Fruit fly (Drosophila melanogaster) whole organism, prepupa: ENCODE measurements around the gene ppk20.
A peak's percentile ranks its signal among the peaks of the same experiment; 100 is the strongest.

Experiments used
- Blimp-1 ChIP-seq: fragments of 200-800 bp; sonication (Bioruptor generic); optimal IDR thresholded peaks from 3 replicates; lab custom pipeline; 2017; ENCODE audit warnings: missing biosample characterization, missing genetic modification characterization, mild to moderate bottlenecking, moderate library complexity, missing genetic modification reagents
- CG10631 ChIP-seq: fragments of 200-800 bp; sonication (Bioruptor generic); optimal IDR thresholded peaks from 2 replicates; lab custom pipeline; 2016; ENCODE audit warnings: missing biosample characterization, missing genetic modification characterization
- CG10669 ChIP-seq: fragments of 200-800 bp; sonication (Bioruptor generic); optimal IDR thresholded peaks from 3 replicates; lab custom pipeline; 2018; ENCODE audit warnings: missing biosample characterization, mild to moderate bottlenecking, missing genetic modification characterization, moderate library complexity
- CG11294 ChIP-seq: fragments of 200-800 bp; sonication (Bioruptor generic); IDR thresholded peaks from 2 replicates; pipeline ENCODE4 v1.3.6; 2022; ENCODE audit warnings: missing biosample characterization, missing genetic modification characterization
- CG11762 ChIP-seq: fragments of 200-800 bp; sonication (Bioruptor generic); optimal IDR thresholded peaks from 3 replicates; lab custom pipeline; 2016; ENCODE audit warnings: missing biosample characterization, missing genetic modification characterization; ENCODE audit not compliant: insufficient read depth
- CG15336 ChIP-seq: fragments of 200-800 bp; sonication (Bioruptor generic); IDR thresholded peaks from 2 replicates; pipeline ENCODE4 v1.3.6; 2022; ENCODE audit warnings: missing biosample characterization, missing genetic modification characterization
- CG1621 ChIP-seq: fragments of 200-800 bp; sonication (Bioruptor generic); optimal IDR thresholded peaks from 3 replicates; lab custom pipeline; 2018; ENCODE audit warnings: missing biosample characterization, mild to moderate bottlenecking, missing genetic modification characterization
- CG16779 ChIP-seq: fragments of 200-800 bp; sonication (Bioruptor generic); optimal IDR thresholded peaks from 3 replicates; lab custom pipeline; 2017; ENCODE audit warnings: missing biosample characterization, mild to moderate bottlenecking, missing genetic modification characterization
- CG3032 ChIP-seq: fragments of 200-800 bp; optimal IDR thresholded peaks from 2 replicates; lab custom pipeline; 2019; ENCODE audit warnings: missing biosample characterization, mild to moderate bottlenecking, missing genetic modification characterization, moderate library complexity
- CG31627 ChIP-seq: fragments of 200-800 bp; sonication (Bioruptor generic); optimal IDR thresholded peaks from 3 replicates; lab custom pipeline; 2016; ENCODE audit warnings: missing biosample characterization, missing genetic modification characterization
- CG32006 ChIP-seq: fragments of 200-800 bp; sonication (Bioruptor generic); optimal IDR thresholded peaks from 3 replicates; lab custom pipeline; 2017; ENCODE audit warnings: missing biosample characterization, mild to moderate bottlenecking, missing genetic modification characterization
- CG34406 ChIP-seq: fragments of 200-800 bp; sonication (Bioruptor generic); optimal IDR thresholded peaks from 3 replicates; lab custom pipeline; 2016; ENCODE audit warnings: missing biosample characterization, missing genetic modification characterization
- CG3919 ChIP-seq: fragments of 200-800 bp; sonication (Bioruptor generic); optimal IDR thresholded peaks from 3 replicates; lab custom pipeline; 2016; ENCODE audit warnings: missing biosample characterization, missing genetic modification characterization
- CG4318 ChIP-seq: fragments of 200-800 bp; sonication (Bioruptor generic); optimal IDR thresholded peaks from 3 replicates; lab custom pipeline; 2017; ENCODE audit warnings: missing biosample characterization, mild to moderate bottlenecking, missing genetic modification characterization
- CG6163 ChIP-seq: fragments of 200-800 bp; sonication (Bioruptor generic); IDR thresholded peaks from 3 replicates; pipeline ENCODE4 v1.3.6; 2022; ENCODE audit warnings: missing biosample characterization, missing genetic modification characterization
- CG6792 ChIP-seq: fragments of 200-800 bp; sonication (Bioruptor generic); optimal IDR thresholded peaks from 3 replicates; lab custom pipeline; 2016; ENCODE audit warnings: missing biosample characterization, missing genetic modification characterization
- CG6808 ChIP-seq: fragments of 200-800 bp; sonication (Bioruptor generic); optimal IDR thresholded peaks from 3 replicates; lab custom pipeline; 2017; ENCODE audit warnings: missing biosample characterization, missing genetic modification characterization, mild to moderate bottlenecking, moderate library complexity, missing genetic modification reagents
- CG6854 ChIP-seq: fragments of 200-800 bp; sonication (Bioruptor generic); optimal IDR thresholded peaks from 2 replicates; lab custom pipeline; 2017; ENCODE audit warnings: missing biosample characterization, mild to moderate bottlenecking, missing genetic modification characterization
- CG7368 ChIP-seq: fragments of 200-800 bp; sonication (Bioruptor generic); optimal IDR thresholded peaks from 3 replicates; lab custom pipeline; 2016; ENCODE audit warnings: missing biosample characterization, missing genetic modification characterization
- CG8319 ChIP-seq: fragments of 200-800 bp; sonication (Bioruptor generic); optimal IDR thresholded peaks from 3 replicates; lab custom pipeline; 2016; ENCODE audit warnings: missing biosample characterization, missing genetic modification characterization
- CG8632 ChIP-seq: fragments of 200-800 bp; sonication (Bioruptor generic); optimal IDR thresholded peaks from 3 replicates; lab custom pipeline; 2016; ENCODE audit warnings: missing biosample characterization, missing genetic modification characterization
- CG9139 ChIP-seq: fragments of 200-800 bp; sonication (Bioruptor generic); optimal IDR thresholded peaks from 3 replicates; lab custom pipeline; 2017; ENCODE audit warnings: missing biosample characterization, mild to moderate bottlenecking, missing genetic modification characterization
- Eip75B ChIP-seq: fragments of 200-800 bp; sonication (Bioruptor generic); optimal IDR thresholded peaks from 3 replicates; lab custom pipeline; 2016; ENCODE audit warnings: missing biosample characterization, missing genetic modification characterization
- Eip93F ChIP-seq: fragments of 200-800 bp; sonication (Bioruptor generic); optimal IDR thresholded peaks from 2 replicates; lab custom pipeline; 2016; ENCODE audit warnings: missing biosample characterization, mild to moderate bottlenecking, missing genetic modification characterization
- Ets21C ChIP-seq: fragments of 200-800 bp; sonication (Bioruptor generic); optimal IDR thresholded peaks from 3 replicates; lab custom pipeline; 2016; ENCODE audit warnings: missing biosample characterization, missing genetic modification characterization
- Ets96B ChIP-seq: fragments of 200-800 bp; optimal IDR thresholded peaks from 2 replicates; lab custom pipeline; 2019; ENCODE audit warnings: missing biosample characterization, mild to moderate bottlenecking, missing genetic modification characterization, moderate library complexity
- Gug ChIP-seq: fragments of 200-800 bp; sonication (Bioruptor generic); IDR thresholded peaks from 2 replicates; pipeline ENCODE4 v1.3.6; 2022; ENCODE audit warnings: missing biosample characterization, missing genetic modification characterization
- Hr38 ChIP-seq: sonication (Bioruptor generic); optimal IDR thresholded peaks from 2 replicates; lab custom pipeline; 2016; ENCODE audit warnings: missing biosample characterization, missing genetic modification characterization
- Hr39 ChIP-seq: fragments of 200-800 bp; sonication (Bioruptor generic); optimal IDR thresholded peaks from 2 replicates; lab custom pipeline; 2016; ENCODE audit warnings: missing biosample characterization, missing genetic modification characterization
- Hr4 ChIP-seq: fragments of 200-800 bp; sonication (Bioruptor generic); optimal IDR thresholded peaks from 3 replicates; lab custom pipeline; 2016; ENCODE audit warnings: missing biosample characterization, missing genetic modification characterization
- Lpt ChIP-seq: fragments of 200-800 bp; sonication (Bioruptor generic); optimal IDR thresholded peaks from 3 replicates; lab custom pipeline; 2016; ENCODE audit warnings: missing biosample characterization, missing genetic modification characterization
- Met ChIP-seq: fragments of 200-800 bp; sonication (Bioruptor generic); optimal IDR thresholded peaks from 3 replicates; lab custom pipeline; 2016; ENCODE audit warnings: missing biosample characterization, missing genetic modification characterization
- OdsH ChIP-seq: fragments of 200-800 bp; sonication (Bioruptor generic); optimal IDR thresholded peaks from 3 replicates; lab custom pipeline; 2016; ENCODE audit warnings: missing biosample characterization, missing genetic modification characterization
- Smox ChIP-seq: fragments of 200-800 bp; sonication (Bioruptor generic); optimal IDR thresholded peaks from 3 replicates; lab custom pipeline; 2016; ENCODE audit warnings: missing biosample characterization, missing genetic modification characterization
- Sox14 ChIP-seq: fragments of 200-800 bp; sonication (Bioruptor generic); optimal IDR thresholded peaks from 3 replicates; lab custom pipeline; 2016; ENCODE audit warnings: missing biosample characterization, missing genetic modification characterization
- achi ChIP-seq: fragments of 200-800 bp; sonication (Bioruptor generic); optimal IDR thresholded peaks from 3 replicates; lab custom pipeline; 2016; ENCODE audit warnings: missing biosample characterization, missing genetic modification characterization
- acj6 ChIP-seq: fragments of 200-800 bp; sonication (Bioruptor generic); optimal IDR thresholded peaks from 3 replicates; lab custom pipeline; 2016; ENCODE audit warnings: missing biosample characterization, missing genetic modification characterization
- cyc ChIP-seq: fragments of 200-800 bp; sonication (Bioruptor generic); optimal IDR thresholded peaks from 3 replicates; lab custom pipeline; 2016; ENCODE audit warnings: missing biosample characterization, missing genetic modification characterization
- dac ChIP-seq: fragments of 200-800 bp; sonication (Bioruptor generic); optimal IDR thresholded peaks from 2 replicates; lab custom pipeline; 2017; ENCODE audit warnings: missing biosample characterization, mild to moderate bottlenecking, missing genetic modification characterization
- dsx ChIP-seq: fragments of 200-800 bp; optimal IDR thresholded peaks from 3 replicates; lab custom pipeline; 2019; ENCODE audit warnings: missing biosample characterization, mild to moderate bottlenecking, missing genetic modification characterization, moderate library complexity; ENCODE audit not compliant: poor library complexity, severe bottlenecking
- eg ChIP-seq: fragments of 200-800 bp; sonication (Bioruptor generic); IDR thresholded peaks from 3 replicates; pipeline ENCODE4 v1.3.6; 2022; ENCODE audit warnings: missing biosample characterization, missing genetic modification characterization
- esn ChIP-seq: fragments of 200-800 bp; sonication (Bioruptor generic); optimal IDR thresholded peaks from 2 replicates; lab custom pipeline; 2016; ENCODE audit warnings: missing biosample characterization, mild to moderate bottlenecking, missing genetic modification characterization, moderate library complexity
- fd85E ChIP-seq: fragments of 200-800 bp; sonication (Bioruptor generic); optimal IDR thresholded peaks from 3 replicates; lab custom pipeline; 2016; ENCODE audit warnings: missing biosample characterization, missing genetic modification characterization
- fkh ChIP-seq: fragments of 200-800 bp; sonication (Bioruptor generic); optimal IDR thresholded peaks from 3 replicates; lab custom pipeline; 2017; ENCODE audit warnings: missing biosample characterization, mild to moderate bottlenecking, missing genetic modification characterization, moderate library complexity
- lz ChIP-seq: fragments of 200-800 bp; sonication (Bioruptor generic); optimal IDR thresholded peaks from 3 replicates; lab custom pipeline; 2016; ENCODE audit warnings: missing biosample characterization, missing genetic modification characterization
- net ChIP-seq: fragments of 200-800 bp; sonication (Bioruptor generic); optimal IDR thresholded peaks from 3 replicates; lab custom pipeline; 2016; ENCODE audit warnings: missing biosample characterization, missing genetic modification characterization
- pdm3 ChIP-seq: fragments of 200-800 bp; sonication (Bioruptor generic); optimal IDR thresholded peaks from 3 replicates; lab custom pipeline; 2016; ENCODE audit warnings: missing biosample characterization, missing genetic modification characterization
- salr ChIP-seq, 2 experiments: fragments of 200-800 bp; sonication (Bioruptor generic); optimal IDR thresholded peaks; 3 replicates each; lab custom pipeline; 2016 to 2018; ENCODE audit warnings: missing biosample characterization in 2 of 2, missing genetic modification characterization in 2 of 2, mild to moderate bottlenecking in 1 of 2
- spab ChIP-seq: fragments of 200-800 bp; sonication (Bioruptor generic); optimal IDR thresholded peaks from 2 replicates; lab custom pipeline; 2017; ENCODE audit warnings: missing biosample characterization, mild to moderate bottlenecking, missing genetic modification characterization, missing genetic modification reagents
- ss ChIP-seq, 2 experiments: fragments of 200-800 bp; sonication (Bioruptor generic); optimal IDR thresholded peaks; 2 replicates in 1 of 2; 3 replicates in 1 of 2; lab custom pipeline; 2017 to 2018; ENCODE audit warnings: mild to moderate bottlenecking in 2 of 2, missing biosample characterization in 2 of 2, missing genetic modification characterization in 2 of 2, moderate library complexity in 1 of 2
- svp ChIP-seq: fragments of 200-800 bp; sonication (Bioruptor generic); peaks from one replicate; lab custom pipeline; 2016; ENCODE audit warnings: missing biosample characterization, missing genetic modification characterization
- topi ChIP-seq: fragments of 200-800 bp; sonication (Bioruptor generic); optimal IDR thresholded peaks from 3 replicates; lab custom pipeline; 2016; ENCODE audit warnings: missing biosample characterization, missing genetic modification characterization

ppk20 gene

DNA sequence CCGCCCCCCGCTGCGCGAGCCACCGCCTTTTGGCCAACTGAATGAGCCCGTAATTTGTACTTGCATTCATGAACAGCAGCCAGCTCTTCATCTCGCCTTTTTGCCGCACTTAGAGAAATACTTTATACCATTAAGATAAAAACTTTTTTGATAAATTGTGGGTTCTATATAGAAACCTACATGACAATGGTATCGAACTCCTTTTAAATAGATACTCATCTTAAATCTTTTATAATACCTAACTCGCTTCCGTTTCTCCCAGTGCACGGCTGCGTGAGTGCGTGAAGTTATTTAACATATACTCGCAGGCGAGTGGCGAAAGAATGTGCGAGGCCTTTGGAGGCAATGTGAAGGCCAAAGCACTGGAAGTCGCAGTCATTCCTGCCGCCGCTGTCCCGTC is 42.8 kb downstream of the ppk20 start:
- TF ChIP-seq svp = peak; percentile 19
- TF ChIP-seq lz (GFP tag; lab: Kevin White, UChicago) = peak; percentile 28
- TF ChIP-seq Met (GFP tag; lab: Kevin White, UChicago) = peak; percentile 13
- no peak for TF ChIP-seq salr (GFP tag; optimal IDR thresholded peaks at IDR 0.05; lab: Kevin White, UChicago)
- TF ChIP-seq CG6792 (GFP tag; lab: Kevin White, UChicago) = no peak
- TF ChIP-seq Hr4 (GFP tag; lab: Kevin White, UChicago) = peak; percentile 19
- TF ChIP-seq CG6854 (GFP tag; lab: Kevin White, UChicago) = no peak
- TF ChIP-seq acj6 (GFP tag; lab: Kevin White, UChicago) = peak; percentile 28
- TF ChIP-seq Smox (GFP tag; lab: Kevin White, UChicago) = peak; percentile 26
- no peak for TF ChIP-seq Ets21C (GFP tag; lab: Kevin White, UChicago)
- peak; percentile 27 for TF ChIP-seq Hr39
- peak; percentile 12 for TF ChIP-seq CG32006 (GFP tag; lab: Kevin White, UChicago)
- TF ChIP-seq OdsH = peak; percentile 22
- TF ChIP-seq Ets96B = peak; percentile 34
- TF ChIP-seq topi (GFP tag; lab: Kevin White, UChicago) = peak; percentile 23
- TF ChIP-seq CG16779 (tag; lab: Kevin White, UChicago) = no peak
- TF ChIP-seq Gug (GFP tag; lab: Robert Waterston, UW) = peak; percentile 27; the same call in 1 of the 2 replicates
- peak; percentile 32 for TF ChIP-seq pdm3 (GFP tag; lab: Kevin White, UChicago)
- peak; percentile 31 for TF ChIP-seq Sox14 (GFP tag; lab: Kevin White, UChicago)
- TF ChIP-seq Eip93F (GFP tag; lab: Kevin White, UChicago) = no peak
- TF ChIP-seq net = no peak
- no peak for TF ChIP-seq dac
- TF ChIP-seq fd85E = no peak
- no peak for TF ChIP-seq ss (GFP tag; optimal IDR thresholded peaks at IDR 0.05; lab: Kevin White, UChicago)
- TF ChIP-seq CG9139 (GFP tag; lab: Kevin White, UChicago) = no peak
- 0 out of 2 replicates have a peak, but pooled peaks have one; percentile 17 for TF ChIP-seq CG11294
- no peak for TF ChIP-seq CG11762 (GFP tag; lab: Kevin White, UChicago)
- no peak for TF ChIP-seq fkh
- no peak for TF ChIP-seq CG3032
- TF ChIP-seq CG8319 (GFP tag; lab: Kevin White, UChicago) = no peak
- TF ChIP-seq eg (GFP tag; lab: Robert Waterston, UW) = 0 out of 3 replicates have a peak, but pooled peaks have one; percentile 36
- no peak for TF ChIP-seq CG4318 (GFP tag; lab: Kevin White, UChicago)
- TF ChIP-seq Eip75B (GFP tag; lab: Kevin White, UChicago) = peak; percentile 24
- TF ChIP-seq CG7368 (GFP tag; lab: Kevin White, UChicago) = no peak
- TF ChIP-seq CG15336 (GFP tag; lab: Robert Waterston, UW) = no peak
- TF ChIP-seq dsx = peak; percentile 22
- peak; percentile 16 for TF ChIP-seq CG8632 (GFP tag; lab: Kevin White, UChicago)
- TF ChIP-seq spab (GFP tag; lab: Kevin White, UChicago) = peak; percentile 25
- TF ChIP-seq cyc (GFP tag; lab: Kevin White, UChicago) = peak; percentile 14
- TF ChIP-seq Hr38 (GFP tag; lab: Kevin White, UChicago) = no peak
- no peak for TF ChIP-seq Lpt (GFP tag; lab: Kevin White, UChicago)
- peak; percentile 30 for TF ChIP-seq CG10631 (GFP tag; lab: Kevin White, UChicago)
- TF ChIP-seq esn (GFP tag; lab: Kevin White, UChicago) = no peak
- TF ChIP-seq CG6163 (GFP tag; lab: Robert Waterston, UW) = peak; percentile 52; the same call in 2 of the 3 replicates
- TF ChIP-seq CG6808 (GFP tag; lab: Kevin White, UChicago) = no peak
- peak; percentile 13 for TF ChIP-seq CG3919 (GFP tag; lab: Kevin White, UChicago)
- TF ChIP-seq CG34406 = peak; percentile 16
- peak; percentile 40 for TF ChIP-seq CG10669
- TF ChIP-seq achi = peak; percentile 17
- TF ChIP-seq CG31627 (GFP tag; lab: Kevin White, UChicago) = peak; percentile 49
- peak; percentile 27 for TF ChIP-seq CG1621 (tag; lab: Kevin White, UChicago)
- no peak for TF ChIP-seq Blimp-1
